Worm (Caenorhabditis elegans) whole organism, L3 larva: Measurements from ENCODE around the gene C05C10.3.

Experiments used
- R02D3.7 ChIP-seq: fragments of 150-350 bp; optimal IDR thresholded peaks from 2 replicates; lab custom pipeline; 2014; ENCODE audit warnings: missing biosample characterization, missing genetic modification characterization
- aly-2 ChIP-seq: fragments of 150-350 bp; optimal IDR thresholded peaks from 2 replicates; lab custom pipeline; 2014; ENCODE audit warnings: missing biosample characterization, missing genetic modification characterization
- ama-1 ChIP-seq: fragments of 150-350 bp; optimal IDR thresholded peaks from 2 replicates; lab custom pipeline; 2018
- ceh-28 ChIP-seq: fragments of 150-350 bp; optimal IDR thresholded peaks from 2 replicates; lab custom pipeline; 2014; ENCODE audit warnings: missing biosample characterization, missing genetic modification reagents, missing genetic modification characterization
- ceh-9 ChIP-seq: sonication (generic microtip); optimal IDR thresholded peaks from 2 replicates; lab custom pipeline; 2018; ENCODE audit warnings: missing biosample characterization, missing genetic modification characterization
- daf-12 ChIP-seq: fragments of 150-350 bp; optimal IDR thresholded peaks from 2 replicates; lab custom pipeline; 2014; ENCODE audit warnings: missing biosample characterization, missing genetic modification reagents, missing genetic modification characterization
- egl-5 ChIP-seq: fragments of 150-350 bp; optimal IDR thresholded peaks from 2 replicates; lab custom pipeline; 2017; ENCODE audit warnings: missing biosample characterization, missing genetic modification reagents, missing genetic modification characterization, inconsistent platforms
- elt-2 ChIP-seq: sonication (generic microtip); optimal IDR thresholded peaks from 2 replicates; lab custom pipeline; 2016; ENCODE audit warnings: missing genetic modification reagents, mild to moderate bottlenecking, missing genetic modification characterization, missing compliant biosample characterization
- elt-3 ChIP-seq, 3 experiments: fragments of 150-350 bp in 1 of 3; sonication (generic microtip) in 2 of 3; optimal IDR thresholded peaks; 2 replicates in 2 of 3; 4 replicates in 1 of 3; lab custom pipeline; 2014 to 2017; ENCODE audit warnings: missing biosample characterization in 3 of 3, missing genetic modification characterization in 3 of 3
- eor-1 ChIP-seq, 2 experiments: fragments of 150-350 bp; optimal IDR thresholded peaks; 2 replicates each; lab custom pipeline; 2014 to 2018; ENCODE audit warnings: missing biosample characterization in 2 of 2, missing genetic modification characterization in 2 of 2
- fkh-2 ChIP-seq: fragments of 150-350 bp; optimal IDR thresholded peaks from 2 replicates; lab custom pipeline; 2014; ENCODE audit warnings: missing biosample characterization, missing genetic modification reagents, missing genetic modification characterization
- fos-1 ChIP-seq: fragments of 150-350 bp; optimal IDR thresholded peaks from 2 replicates; lab custom pipeline; 2014; ENCODE audit warnings: missing biosample characterization, missing genetic modification characterization
- hmg-11 ChIP-seq: sonication (generic microtip); optimal IDR thresholded peaks from 2 replicates; lab custom pipeline; 2016; ENCODE audit warnings: missing genetic modification characterization, missing compliant biosample characterization
- jun-1 ChIP-seq: fragments of 150-350 bp; optimal IDR thresholded peaks from 2 replicates; lab custom pipeline; 2014; ENCODE audit warnings: missing biosample characterization, missing genetic modification reagents, missing genetic modification characterization
- lin-15B ChIP-seq: fragments of 150-350 bp; optimal IDR thresholded peaks from 2 replicates; lab custom pipeline; 2014; ENCODE audit warnings: missing biosample characterization, missing genetic modification characterization
- lin-39 ChIP-seq: fragments of 150-350 bp; optimal IDR thresholded peaks from 2 replicates; lab custom pipeline; 2018; ENCODE audit warnings: missing biosample characterization, missing genetic modification reagents, missing genetic modification characterization
- lsy-12 ChIP-seq: sonication (generic microtip); optimal IDR thresholded peaks from 2 replicates; lab custom pipeline; 2016; ENCODE audit warnings: mild to moderate bottlenecking, missing genetic modification characterization, missing compliant biosample characterization
- mml-1 ChIP-seq: fragments of 150-350 bp; sonication (generic microtip); optimal IDR thresholded peaks from 3 replicates; lab custom pipeline; 2014; ENCODE audit warnings: missing biosample characterization, missing genetic modification characterization
- nfya-1 ChIP-seq: sonication (generic microtip); optimal IDR thresholded peaks from 2 replicates; lab custom pipeline; 2017; ENCODE audit warnings: missing genetic modification characterization, mild to moderate bottlenecking, missing compliant biosample characterization, antibody characterized with exemption, moderate library complexity; ENCODE audit not compliant: insufficient read depth
- nhr-11 ChIP-seq: fragments of 150-350 bp; optimal IDR thresholded peaks from 2 replicates; lab custom pipeline; 2014; ENCODE audit warnings: missing biosample characterization, missing genetic modification characterization
- nhr-12 ChIP-seq: fragments of 150-350 bp; optimal IDR thresholded peaks from 2 replicates; lab custom pipeline; 2014; ENCODE audit warnings: missing biosample characterization, missing genetic modification characterization
- nhr-43 ChIP-seq: sonication (generic microtip); optimal IDR thresholded peaks from 2 replicates; lab custom pipeline; 2016; ENCODE audit warnings: mild to moderate bottlenecking, missing genetic modification characterization, missing compliant biosample characterization; ENCODE audit not compliant: poor library complexity, severe bottlenecking
- nhr-67 ChIP-seq: fragments of 150-350 bp; optimal IDR thresholded peaks from 2 replicates; lab custom pipeline; 2014; ENCODE audit warnings: missing biosample characterization, missing genetic modification characterization
- nhr-76 ChIP-seq: fragments of 150-350 bp; sonication (generic microtip); optimal IDR thresholded peaks from 5 replicates; lab custom pipeline; 2014; ENCODE audit warnings: missing biosample characterization, missing genetic modification characterization
- pha-4 ChIP-seq: fragments of 150-350 bp; optimal IDR thresholded peaks from 2 replicates; lab custom pipeline; 2014; ENCODE audit warnings: missing biosample characterization, missing genetic modification reagents, missing genetic modification characterization
- pqm-1 ChIP-seq: fragments of 150-350 bp; optimal IDR thresholded peaks from 2 replicates; lab custom pipeline; 2017; ENCODE audit warnings: missing biosample characterization, missing genetic modification characterization, inconsistent platforms
- sea-2 ChIP-seq: fragments of 150-350 bp; sonication (generic microtip); optimal IDR thresholded peaks from 4 replicates; lab custom pipeline; 2014; ENCODE audit warnings: missing biosample characterization, missing genetic modification reagents, missing genetic modification characterization
- skn-1 ChIP-seq: fragments of 150-350 bp; optimal IDR thresholded peaks from 2 replicates; lab custom pipeline; 2014; ENCODE audit warnings: missing biosample characterization, missing genetic modification characterization
- snpc-4 ChIP-seq: fragments of 150-350 bp; optimal IDR thresholded peaks from 2 replicates; lab custom pipeline; 2014; ENCODE audit warnings: missing biosample characterization, missing genetic modification characterization
- unc-39 ChIP-seq: sonication (generic microtip); optimal IDR thresholded peaks from 4 replicates; lab custom pipeline; 2017; ENCODE audit warnings: missing biosample characterization, missing genetic modification characterization
- unc-62 ChIP-seq: fragments of 150-350 bp; sonication (generic microtip); optimal IDR thresholded peaks from 4 replicates; lab custom pipeline; 2014; ENCODE audit warnings: missing biosample characterization, missing genetic modification reagents, missing genetic modification characterization
- ztf-11 ChIP-seq: fragments of 150-350 bp; optimal IDR thresholded peaks from 2 replicates; lab custom pipeline; 2014; ENCODE audit warnings: missing biosample characterization, missing genetic modification characterization

The C05C10.3 gene

DNA sequence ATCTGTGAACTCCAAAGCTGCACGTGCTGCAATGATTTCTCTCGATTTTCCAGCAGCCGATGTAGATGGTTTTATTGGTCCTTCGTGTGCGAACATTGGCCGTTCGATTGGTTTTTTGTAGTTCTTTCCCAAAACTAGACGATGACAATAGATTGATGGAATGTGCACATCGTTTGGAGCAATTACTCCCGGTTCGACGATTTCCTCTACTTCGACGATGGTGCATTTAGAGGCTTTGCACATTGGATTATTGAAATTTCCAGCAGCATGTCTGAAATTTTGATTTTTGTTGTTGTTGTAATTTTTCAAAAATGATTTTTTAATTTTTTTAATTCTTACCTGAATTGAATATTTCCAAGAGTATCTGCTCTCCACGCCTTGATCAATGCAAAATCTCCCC lies 1.0 kb downstream of the C05C10.3 start:
- TF ChIP-seq pqm-1 (tag; lab: Kevin White, UChicago): no peak
- TF ChIP-seq ama-1 (lab: Kevin White, UChicago): peak; percentile 55

- peak; percentile 37 for TF ChIP-seq ama-1 (lab: Kevin White, UChicago)
- peak; percentile 38 for TF ChIP-seq pha-4 (tag; lab: Kevin White, UChicago)
- no peak for TF ChIP-seq jun-1 (tag; lab: Kevin White, UChicago)
- TF ChIP-seq elt-2: peak; percentile 83
- TF ChIP-seq pqm-1 (tag; lab: Kevin White, UChicago): peak; percentile 82
These were observed 1.6 kb downstream of the C05C10.3 start for ce11 chrII:9935044-9935599.

DNA sequence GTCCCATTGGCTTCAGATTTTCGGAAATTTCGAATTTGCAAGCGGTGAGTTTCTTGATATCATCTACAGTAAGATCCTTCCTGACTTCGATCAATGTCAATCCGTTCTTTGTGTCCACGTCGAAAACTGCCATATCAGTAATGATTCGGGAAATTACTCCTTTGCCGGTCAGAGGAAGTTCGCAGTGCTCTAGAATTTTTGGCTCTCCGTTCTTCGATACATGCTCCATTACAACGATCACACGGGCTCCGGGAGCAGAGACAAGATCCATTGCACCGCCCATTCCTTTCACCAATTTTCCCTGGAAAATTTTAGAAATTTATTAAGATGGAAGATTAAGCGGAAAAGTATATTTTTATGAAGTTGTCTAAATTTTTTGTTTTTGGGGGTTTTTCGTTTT lies 2.1 kb downstream of the C05C10.3 start:
- TF ChIP-seq nhr-43 (tag; lab: Kevin White, UChicago) (peak; percentile 41), mml-1 (tag; lab: Kevin White, UChicago) (no peak), ama-1 (lab: Kevin White, UChicago) (peak; percentile 86), fkh-2 (tag; lab: Kevin White, UChicago) (no peak), ceh-28 (tag; lab: Kevin White, UChicago) (no peak)

DNA sequence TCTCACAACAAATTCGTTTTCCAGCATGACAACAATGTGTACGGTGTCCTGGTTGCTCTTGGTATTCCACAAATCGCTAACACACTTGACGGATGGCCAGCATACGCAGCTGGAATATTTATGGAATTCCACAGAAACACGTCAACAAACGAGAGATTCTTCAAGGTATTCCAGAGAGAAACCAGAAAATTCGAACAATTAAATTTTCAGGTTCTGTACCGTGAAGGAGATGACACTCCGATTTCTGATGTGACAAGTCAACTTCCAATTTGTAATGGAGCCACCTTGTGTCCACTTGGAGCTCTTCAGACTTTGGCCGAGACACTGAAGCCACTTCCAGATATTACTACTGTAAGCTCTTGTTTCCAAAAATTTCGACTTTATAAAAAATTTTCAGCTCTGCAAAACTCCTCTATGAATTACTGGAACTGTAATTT lies 2.7 kb downstream of the C05C10.3 start:
- TF ChIP-seq ztf-11 (no peak), fkh-2 (tag; lab: Kevin White, UChicago) (no peak), lsy-12 (peak; percentile 29), eor-1 (tag; optimal IDR thresholded peaks at IDR 0.05; lab: Kevin White, UChicago) (no peak), aly-2 (no peak), lin-39 (no peak), jun-1 (tag; lab: Kevin White, UChicago) (no peak), elt-2 (peak; percentile 11), unc-62 (GFP tag; lab: Kevin White, UChicago) (no peak), nhr-43 (tag; lab: Kevin White, UChicago) (peak; percentile 60), skn-1 (no peak), hmg-11 (tag; lab: Kevin White, UChicago) (no peak), fos-1 (tag; lab: Kevin White, UChicago) (no peak), snpc-4 (tag; lab: Kevin White, UChicago) (no peak), ceh-28 (tag; lab: Kevin White, UChicago) (no peak), nfya-1 (no peak), lin-15B (tag; lab: Kevin White, UChicago) (no peak), ama-1 (lab: Kevin White, UChicago) (peak; percentile 92), unc-39 (tag; lab: Kevin White, UChicago) (no peak), nhr-11 (tag; lab: Kevin White, UChicago) (no peak), R02D3.7 (tag; lab: Kevin White, UChicago) (no peak), nhr-12 (tag; lab: Kevin White, UChicago) (no peak), nhr-67 (tag; lab: Kevin White, UChicago) (no peak), sea-2 (GFP tag; lab: Kevin White, UChicago) (no peak), nhr-76 (tag; lab: Kevin White, UChicago) (no peak), elt-3 (tag; optimal IDR thresholded peaks at IDR 0.05; lab: Kevin White, UChicago) (no peak)

- TF ChIP-seq nhr-43 (tag; lab: Kevin White, UChicago) (no peak), nfya-1 (no peak), lin-39 (no peak), egl-5 (tag; lab: Kevin White, UChicago) (no peak), elt-2 (peak; percentile 72), daf-12 (tag; lab: Kevin White, UChicago) (no peak), pqm-1 (tag; lab: Kevin White, UChicago) (peak; percentile 65), pha-4 (tag; lab: Kevin White, UChicago) (peak; percentile 23), ceh-9 (tag; lab: Kevin White, UChicago) (no peak)
These were observed 5.2 kb downstream of the C05C10.3 start, which contains the start of gene pho-11 for ce11 chrII:9931476-9931875. Gene pho-11, plus strand, starts transcription at chrII:9931849.
